Worm (Caenorhabditis elegans): ENCODE data around the gene nspb-3.

ce11 chrIV:6623390-6623789, 28.6 kb upstream of the nspb-3 start, which contains the start of gene C01B10.44:
- TF ChIP-seq ama-1 (optimal IDR thresholded peaks at IDR 0.05) (no peak), ceh-13 (GFP tag; optimal IDR thresholded peaks at IDR 0.05) (no peak), F13C5.2 (tag; optimal IDR thresholded peaks at IDR 0.05) (no peak), ceh-36 (tag; optimal IDR thresholded peaks at IDR 0.05) (no peak), hnd-1 (tag; optimal IDR thresholded peaks at IDR 0.05) (no peak), scrt-1 (GFP tag; IDR thresholded peaks at IDR 0.05) (no peak), pes-1 (GFP tag; IDR thresholded peaks at IDR 0.05) (no peak), flt-1 (GFP tag; IDR thresholded peaks at IDR 0.05) (no peak), tra-4 (tag; optimal IDR thresholded peaks at IDR 0.05) (no peak), hmbx-1 (tag; optimal IDR thresholded peaks at IDR 0.05) (no peak), aly-1 (tag; optimal IDR thresholded peaks at IDR 0.05) (no peak), sea-1 (GFP tag; conservative IDR thresholded peaks at IDR 0.05) (no peak), ets-7 (tag; optimal IDR thresholded peaks at IDR 0.05) (no peak)
